Worm (Caenorhabditis elegans) whole organism, midembryonic: Measurements from ENCODE around the gene B0250.5.

Experiments used
- T22C8.4 ChIP-seq: fragments of 200-800 bp; sonication (Bioruptor generic); IDR thresholded peaks from 2 replicates; pipeline ENCODE4 v1.3.6; 2022; ENCODE audit warnings: missing genetic modification characterization, missing compliant biosample characterization
- cog-1 ChIP-seq: sonication (generic microtip); optimal IDR thresholded peaks from 2 replicates; lab custom pipeline; 2016; ENCODE audit warnings: missing genetic modification characterization, missing compliant biosample characterization
- flt-1 ChIP-seq: fragments of 200-800 bp; sonication (Bioruptor generic); IDR thresholded peaks from 2 replicates; pipeline ENCODE4 v1.3.6; 2022; ENCODE audit warnings: missing genetic modification characterization, missing compliant biosample characterization
- klf-2 ChIP-seq: fragments of 200-800 bp; sonication (Bioruptor generic); conservative IDR thresholded peaks from 2 replicates; pipeline ENCODE4 v1.3.6; 2022; ENCODE audit warnings: missing genetic modification reagents, missing genetic modification characterization, missing compliant biosample characterization
- med-1 ChIP-seq: sonication (generic microtip); optimal IDR thresholded peaks from 2 replicates; lab custom pipeline; 2017; ENCODE audit warnings: missing genetic modification characterization, mild to moderate bottlenecking, missing compliant biosample characterization, antibody characterized with exemption, missing genetic modification reagents; ENCODE audit not compliant: insufficient read depth
- ref-1 ChIP-seq: fragments of 200-800 bp; sonication (Bioruptor generic); conservative IDR thresholded peaks from 2 replicates; pipeline ENCODE4 v1.3.6; 2022; ENCODE audit warnings: missing genetic modification reagents, missing genetic modification characterization, missing compliant biosample characterization
- tab-1 ChIP-seq: fragments of 200-800 bp; sonication (Bioruptor generic); IDR thresholded peaks from 2 replicates; pipeline ENCODE4 v1.3.6; 2022; ENCODE audit warnings: missing genetic modification characterization, missing compliant biosample characterization
- ztf-23 ChIP-seq: fragments of 200-800 bp; sonication (Bioruptor generic); IDR thresholded peaks from 2 replicates; pipeline ENCODE4 v1.3.6; 2022; ENCODE audit warnings: missing genetic modification reagents, missing genetic modification characterization, missing compliant biosample characterization
- ztf-29 ChIP-seq: fragments of 200-800 bp; sonication (Bioruptor generic); IDR thresholded peaks from 2 replicates; pipeline ENCODE4 v1.3.6; 2022; ENCODE audit warnings: missing genetic modification reagents, missing genetic modification characterization, missing compliant biosample characterization

B0250.5 gene

DNA sequence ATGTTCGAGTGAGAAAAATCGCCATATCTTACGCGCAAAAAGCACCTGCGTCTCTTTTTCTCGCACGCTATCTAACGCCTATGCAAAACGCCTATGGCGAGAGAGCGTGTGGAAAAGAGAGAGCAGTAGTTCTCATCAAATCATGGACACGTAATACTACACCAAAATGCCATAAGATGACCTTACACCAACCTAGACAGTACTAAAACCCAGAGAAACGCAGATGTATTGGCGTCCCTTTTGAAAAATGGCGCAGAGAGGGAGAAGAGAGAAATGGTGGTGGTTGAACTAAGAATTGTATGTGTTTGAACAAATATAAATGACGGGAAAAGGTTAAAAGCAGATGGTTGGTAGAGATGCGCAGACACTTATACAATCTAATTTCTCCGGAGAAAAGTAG is 45.3 kb downstream of the B0250.5 start, which contains the start of gene Y38H6C.16:
Gene Y38H6C.16 (minus strand): TSS at position 293 of the 400 bp plus-strand sequence.
- TF ChIP-seq ztf-23 (GFP tag; lab: Robert Waterston, UW) (no peak), tab-1 (GFP tag; lab: Robert Waterston, UW) (no peak), med-1 (GFP tag; lab: Kevin White, UChicago) (no peak), cog-1 (tag; lab: Kevin White, UChicago) (no peak), flt-1 (GFP tag; lab: Robert Waterston, UW) (no peak), ztf-29 (GFP tag; lab: Robert Waterston, UW) (no peak), klf-2 (GFP tag; lab: Robert Waterston, UW) (no peak)

DNA sequence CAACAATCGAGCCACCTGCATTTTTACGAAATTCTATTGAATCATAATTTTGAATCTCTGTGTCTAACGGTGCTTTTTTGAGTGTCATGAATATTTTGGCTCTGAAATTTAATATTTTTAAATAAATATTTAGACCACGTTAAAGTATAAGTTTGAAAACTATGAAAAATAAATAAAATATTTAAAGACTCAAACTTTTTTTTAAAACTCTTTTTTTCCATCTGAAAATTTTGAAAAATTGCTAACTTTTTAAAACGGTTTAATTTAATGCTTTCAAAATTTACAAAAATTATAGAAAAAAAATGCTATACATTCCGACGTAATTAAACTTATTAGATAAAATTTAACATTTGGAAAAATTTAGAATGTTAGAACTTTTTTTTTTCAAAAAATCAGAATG is 50.4 kb downstream of the B0250.5 start, which contains the start of gene slc-36.3:
Gene slc-36.3 (minus strand): TSS at position 101 of the 400 bp plus-strand sequence.
- TF ChIP-seq flt-1 (GFP tag; lab: Robert Waterston, UW) (no peak), cog-1 (tag; lab: Kevin White, UChicago) (no peak), med-1 (GFP tag; lab: Kevin White, UChicago) (no peak), ztf-29 (GFP tag; lab: Robert Waterston, UW) (no peak), T22C8.4 (GFP tag; lab: Robert Waterston, UW) (no peak), klf-2 (GFP tag; lab: Robert Waterston, UW) (no peak), tab-1 (GFP tag; lab: Robert Waterston, UW) (no peak)

DNA sequence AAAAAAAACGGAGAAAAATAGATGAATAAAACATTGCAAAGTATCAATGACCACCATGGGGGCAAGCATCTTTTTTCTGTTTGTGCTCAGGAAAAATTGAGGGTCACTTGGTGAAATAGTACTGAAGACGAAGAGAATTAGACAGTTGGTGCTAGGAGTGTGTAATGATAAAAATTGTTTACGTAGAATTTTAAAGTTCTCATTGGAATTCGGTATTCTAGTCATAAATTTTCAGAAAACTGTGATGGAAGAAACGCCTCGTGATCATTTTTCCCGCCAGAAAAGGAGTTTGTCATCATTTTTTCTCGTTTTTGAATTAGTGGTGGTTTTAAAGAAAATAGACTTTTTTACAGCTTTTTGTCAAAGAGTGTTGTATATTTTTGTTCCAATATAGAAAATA is 50.9 kb downstream of the B0250.5 start:
- no peak for TF ChIP-seq ztf-29 (GFP tag; lab: Robert Waterston, UW)
- no peak for TF ChIP-seq cog-1 (tag; lab: Kevin White, UChicago)
- no peak for TF ChIP-seq ref-1 (GFP tag; lab: Robert Waterston, UW)
- no peak for TF ChIP-seq med-1 (GFP tag; lab: Kevin White, UChicago)
- TF ChIP-seq tab-1 (GFP tag; lab: Robert Waterston, UW) = no peak
- no peak for TF ChIP-seq klf-2 (GFP tag; lab: Robert Waterston, UW)
- TF ChIP-seq ztf-23 (GFP tag; lab: Robert Waterston, UW) = no peak
- no peak for TF ChIP-seq flt-1 (GFP tag; lab: Robert Waterston, UW)

DNA sequence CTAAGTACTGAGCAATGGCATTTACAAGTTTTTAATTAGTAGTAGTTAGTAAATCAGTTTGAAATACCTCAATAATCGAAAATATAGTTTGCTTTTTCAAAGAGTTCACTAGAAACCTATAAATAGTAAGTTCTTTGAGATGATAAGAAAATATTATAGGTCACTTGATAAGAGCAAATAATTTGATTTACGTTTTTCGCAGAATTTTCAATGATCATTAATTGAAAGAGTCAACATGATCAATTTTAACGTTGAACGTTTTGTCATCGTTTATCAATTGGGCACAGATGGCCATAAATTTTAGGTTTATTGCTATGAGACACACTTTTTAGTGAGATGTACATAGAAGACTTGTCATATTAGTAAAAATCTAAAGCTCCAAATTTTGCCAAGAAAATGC is 52.0 kb downstream of the B0250.5 start:
- TF ChIP-seq T22C8.4 (GFP tag; lab: Robert Waterston, UW) = no peak
- no peak for TF ChIP-seq tab-1 (GFP tag; lab: Robert Waterston, UW)
- TF ChIP-seq klf-2 (GFP tag; lab: Robert Waterston, UW) = no peak
- no peak for TF ChIP-seq med-1 (GFP tag; lab: Kevin White, UChicago)
- TF ChIP-seq ref-1 (GFP tag; lab: Robert Waterston, UW) = no peak
- no peak for TF ChIP-seq flt-1 (GFP tag; lab: Robert Waterston, UW)
- no peak for TF ChIP-seq cog-1 (tag; lab: Kevin White, UChicago)
